Worm (Caenorhabditis elegans) whole organism, L4/young adult: ENCODE results near the gene BE10.3.

Experiments
- W03F9.2 ChIP-seq: fragments of 150-350 bp; optimal IDR thresholded peaks from 2 replicates; lab custom pipeline; 2014; ENCODE audit warnings: missing biosample characterization, missing genetic modification characterization
- him-1 ChIP-seq: sonication (generic microtip); optimal IDR thresholded peaks from 2 replicates; lab custom pipeline; 2016; ENCODE audit warnings: missing genotype, missing genetic modification reagents, missing genetic modification characterization, missing compliant biosample characterization

DNA sequence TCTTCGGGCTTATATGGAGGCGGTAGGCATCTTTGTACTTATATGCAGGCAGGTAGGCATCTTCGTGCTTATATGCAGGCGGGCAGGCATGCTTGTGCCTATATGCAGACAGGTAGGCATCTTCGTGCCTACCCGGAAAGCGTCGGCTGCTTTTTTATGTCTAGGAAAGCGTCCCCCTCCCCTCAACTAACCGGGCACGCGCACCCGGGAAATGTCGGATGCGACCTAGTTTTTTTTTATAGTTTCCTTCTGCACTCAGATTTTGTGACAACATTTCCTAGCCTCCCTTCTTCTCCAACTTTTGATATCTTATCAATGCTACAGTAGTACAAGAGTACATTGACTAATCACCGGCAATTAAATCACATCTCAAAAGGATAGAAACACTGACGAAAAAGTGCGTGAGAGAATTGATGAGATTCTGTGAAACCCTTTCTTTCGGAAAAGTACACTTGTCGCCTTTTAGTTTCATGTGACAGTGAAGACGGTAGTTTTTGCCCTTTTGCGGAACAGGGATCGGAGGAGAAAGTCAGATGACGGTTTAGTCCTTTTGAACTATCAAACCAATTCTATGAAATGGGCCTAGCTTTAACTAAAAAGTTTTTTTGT lies 41.3 kb downstream of the BE10.3 start:
- no peak for TF ChIP-seq him-1 (tag; lab: Kevin White, UChicago)
- no peak for TF ChIP-seq W03F9.2
